Fruit fly (Drosophila melanogaster) whole organism, embryonic: ENCODE data around the gene nuf.

Source experiments
- BEAF-32 ChIP-seq: fragments of 200-800 bp; sonication (Bioruptor generic); optimal IDR thresholded peaks from 3 replicates; lab custom pipeline; 2017; ENCODE audit warnings: missing biosample characterization, missing genetic modification characterization, mild to moderate bottlenecking, moderate library complexity, missing genetic modification reagents
- CG10147 ChIP-seq: fragments of 200-800 bp; sonication (Bioruptor generic); optimal IDR thresholded peaks from 2 replicates; lab custom pipeline; 2019; ENCODE audit warnings: missing biosample characterization, mild to moderate bottlenecking, missing genetic modification characterization, moderate library complexity
- CG10274 ChIP-seq: fragments of 200-800 bp; sonication (Bioruptor generic); optimal IDR thresholded peaks from 3 replicates; lab custom pipeline; 2017; ENCODE audit warnings: missing biosample characterization, mild to moderate bottlenecking, missing genetic modification characterization
- CG11247 ChIP-seq: fragments of 200-800 bp; sonication (Bioruptor generic); IDR thresholded peaks from 2 replicates; pipeline ENCODE4 v1.3.6; 2022; ENCODE audit warnings: missing biosample characterization, missing genetic modification characterization
- CG11696 ChIP-seq: fragments of 200-800 bp; sonication (Bioruptor generic); IDR thresholded peaks from 2 replicates; pipeline ENCODE4 v1.3.6; 2022; ENCODE audit warnings: missing biosample characterization, missing genetic modification characterization
- CG12155 ChIP-seq: fragments of 200-800 bp; sonication (Bioruptor generic); optimal IDR thresholded peaks from 3 replicates; lab custom pipeline; 2016; ENCODE audit warnings: missing biosample characterization, missing genetic modification characterization
- CG14965 ChIP-seq: fragments of 200-800 bp; sonication (Bioruptor generic); optimal IDR thresholded peaks from 2 replicates; lab custom pipeline; 2016; ENCODE audit warnings: missing biosample characterization, missing genetic modification characterization, borderline replicate concordance
- CG15601 ChIP-seq: fragments of 200-800 bp; sonication (Bioruptor generic); optimal IDR thresholded peaks from 3 replicates; lab custom pipeline; 2019; ENCODE audit warnings: missing biosample characterization, mild to moderate bottlenecking, missing genetic modification characterization, moderate library complexity
- CG17328 ChIP-seq: fragments of 200-800 bp; sonication (Bioruptor generic); IDR thresholded peaks from 2 replicates; pipeline ENCODE4 v1.3.6; 2022; ENCODE audit warnings: missing biosample characterization, missing genetic modification characterization
- CG17612 ChIP-seq: fragments of 200-800 bp; sonication (Bioruptor generic); IDR thresholded peaks from 2 replicates; pipeline ENCODE4 v1.3.6; 2022; ENCODE audit warnings: missing biosample characterization, missing genetic modification characterization
- CG17829 ChIP-seq: fragments of 200-800 bp; optimal IDR thresholded peaks from 2 replicates; lab custom pipeline; 2019; ENCODE audit warnings: missing biosample characterization, mild to moderate bottlenecking, missing genetic modification characterization, moderate library complexity
- CG1792 ChIP-seq: fragments of 200-800 bp; sonication (Bioruptor generic); optimal IDR thresholded peaks from 2 replicates; lab custom pipeline; 2016; ENCODE audit warnings: missing biosample characterization, missing genetic modification characterization
- CG2129 ChIP-seq: fragments of 200-800 bp; sonication (Bioruptor generic); IDR thresholded peaks from 2 replicates; pipeline ENCODE4 v1.3.6; 2022; ENCODE audit warnings: missing biosample characterization, missing genetic modification characterization; ENCODE audit not compliant: partially characterized antibody
- CG2199 ChIP-seq: fragments of 200-800 bp; sonication (Bioruptor generic); IDR thresholded peaks from 3 replicates; pipeline ENCODE4 v1.3.6; 2022; ENCODE audit warnings: missing biosample characterization, missing genetic modification characterization
- CG42726 ChIP-seq: fragments of 200-800 bp; sonication (Bioruptor generic); IDR thresholded peaks from 2 replicates; pipeline ENCODE4 v1.3.6; 2022; ENCODE audit warnings: missing biosample characterization, missing genetic modification characterization; ENCODE audit not compliant: partially characterized antibody
- CG4282 ChIP-seq: fragments of 200-800 bp; sonication (Bioruptor generic); optimal IDR thresholded peaks from 2 replicates; lab custom pipeline; 2016; ENCODE audit warnings: missing biosample characterization, missing genetic modification characterization
- CG7963 ChIP-seq: fragments of 200-800 bp; sonication (Bioruptor generic); IDR thresholded peaks from 3 replicates; pipeline ENCODE4 v1.3.6; 2022; ENCODE audit warnings: missing biosample characterization, missing genetic modification characterization; ENCODE audit not compliant: partially characterized antibody
- CG8765 ChIP-seq: fragments of 200-800 bp; sonication (Bioruptor generic); IDR thresholded peaks from 2 replicates; pipeline ENCODE4 v1.3.6; 2022; ENCODE audit warnings: missing biosample characterization, missing genetic modification characterization
- CG9215 ChIP-seq: fragments of 200-800 bp; sonication (Bioruptor generic); IDR thresholded peaks from 2 replicates; pipeline ENCODE4 v1.3.6; 2022; ENCODE audit warnings: missing biosample characterization, missing genetic modification characterization
- CoRest ChIP-seq: fragments of 200-800 bp; sonication (Bioruptor generic); optimal IDR thresholded peaks from 3 replicates; lab custom pipeline; 2018; ENCODE audit warnings: missing biosample characterization, mild to moderate bottlenecking, missing genetic modification characterization, moderate library complexity
- E2f2 ChIP-seq: fragments of 200-800 bp; sonication (Bioruptor generic); IDR thresholded peaks from 2 replicates; pipeline ENCODE4 v1.3.6; 2022; ENCODE audit warnings: missing biosample characterization, missing genetic modification characterization
- Elba2 ChIP-seq: fragments of 200-800 bp; sonication (Bioruptor generic); optimal IDR thresholded peaks from 3 replicates; lab custom pipeline; 2016; ENCODE audit warnings: missing biosample characterization, missing genetic modification characterization
- Hr3 ChIP-seq: fragments of 200-800 bp; sonication (Bioruptor generic); optimal IDR thresholded peaks from 3 replicates; lab custom pipeline; 2016; ENCODE audit warnings: missing biosample characterization, missing genetic modification characterization
- Jarid2 ChIP-seq: fragments of 200-800 bp; sonication (Bioruptor generic); optimal IDR thresholded peaks from 3 replicates; lab custom pipeline; 2017; ENCODE audit warnings: mild to moderate bottlenecking, missing biosample characterization, missing genetic modification reagents, missing genetic modification characterization
- Myb ChIP-seq: fragments of 200-800 bp; sonication (Bioruptor generic); optimal IDR thresholded peaks from 2 replicates; lab custom pipeline; 2016; ENCODE audit warnings: missing biosample characterization, missing genetic modification characterization
- NC2α ChIP-seq: fragments of 200-800 bp; sonication (Bioruptor generic); optimal IDR thresholded peaks from 2 replicates; lab custom pipeline; 2016; ENCODE audit warnings: missing biosample characterization, missing genetic modification characterization
- Six4 ChIP-seq: fragments of 200-800 bp; sonication (Bioruptor generic); optimal IDR thresholded peaks from 2 replicates; lab custom pipeline; 2016; ENCODE audit warnings: missing biosample characterization, missing genetic modification characterization
- abd-A ChIP-seq: fragments of 200-800 bp; sonication (Bioruptor generic); optimal IDR thresholded peaks from 3 replicates; lab custom pipeline; 2019; ENCODE audit warnings: missing biosample characterization, mild to moderate bottlenecking, missing genetic modification characterization, moderate library complexity
- al ChIP-seq: fragments of 200-800 bp; sonication (Bioruptor generic); IDR thresholded peaks from 2 replicates; pipeline ENCODE4 v1.3.6; 2022; ENCODE audit warnings: missing biosample characterization, missing genetic modification characterization
- cas ChIP-seq: fragments of 200-800 bp; sonication (Bioruptor generic); IDR thresholded peaks from 2 replicates; pipeline ENCODE4 v1.3.6; 2022; ENCODE audit warnings: missing biosample characterization, missing genetic modification characterization
- corto ChIP-seq: fragments of 200-800 bp; sonication (Bioruptor generic); optimal IDR thresholded peaks from 2 replicates; lab custom pipeline; 2016; ENCODE audit warnings: missing biosample characterization, mild to moderate bottlenecking, missing genetic modification characterization, moderate library complexity
- crol ChIP-seq: fragments of 200-800 bp; sonication (Bioruptor generic); IDR thresholded peaks from 2 replicates; pipeline ENCODE4 v1.3.6; 2022; ENCODE audit warnings: missing biosample characterization, missing genetic modification characterization
- emc ChIP-seq: fragments of 200-800 bp; sonication (Bioruptor generic); optimal IDR thresholded peaks from 2 replicates; lab custom pipeline; 2016; ENCODE audit warnings: missing biosample characterization, missing genetic modification characterization
- exex ChIP-seq: fragments of 200-800 bp; sonication (Bioruptor generic); optimal IDR thresholded peaks from 4 replicates; lab custom pipeline; 2018; ENCODE audit warnings: missing biosample characterization, mild to moderate bottlenecking, missing genetic modification characterization, moderate library complexity
- fd102C ChIP-seq: fragments of 200-800 bp; sonication (Bioruptor generic); optimal IDR thresholded peaks from 2 replicates; lab custom pipeline; 2018; ENCODE audit warnings: missing biosample characterization, mild to moderate bottlenecking, missing genetic modification characterization, moderate library complexity
- fd64A ChIP-seq: fragments of 200-800 bp; sonication (Bioruptor generic); optimal IDR thresholded peaks from 3 replicates; lab custom pipeline; 2018; ENCODE audit warnings: missing biosample characterization, mild to moderate bottlenecking, missing genetic modification characterization
- fd96Cb ChIP-seq: fragments of 200-800 bp; sonication (Bioruptor generic); optimal IDR thresholded peaks from 2 replicates; lab custom pipeline; 2018; ENCODE audit warnings: missing biosample characterization, mild to moderate bottlenecking, missing genetic modification characterization, moderate library complexity
- gem ChIP-seq: fragments of 200-800 bp; sonication (Bioruptor generic); optimal IDR thresholded peaks from 2 replicates; lab custom pipeline; 2019; ENCODE audit warnings: missing biosample characterization, mild to moderate bottlenecking, missing genetic modification characterization, moderate library complexity
- gro ChIP-seq: fragments of 200-800 bp; sonication (Bioruptor generic); optimal IDR thresholded peaks from 2 replicates; lab custom pipeline; 2016; ENCODE audit warnings: missing biosample characterization, missing genetic modification characterization
- ham ChIP-seq: fragments of 200-800 bp; sonication (Bioruptor generic); IDR thresholded peaks from 2 replicates; pipeline ENCODE4 v1.3.6; 2022; ENCODE audit warnings: missing biosample characterization, missing genetic modification characterization
- hth ChIP-seq: fragments of >200 bp; optimal IDR thresholded peaks from 2 replicates; lab custom pipeline; 2017; ENCODE audit warnings: inconsistent platforms
- klu ChIP-seq: fragments of 200-800 bp; sonication (Bioruptor generic); IDR thresholded peaks from 2 replicates; pipeline ENCODE4 v1.3.6; 2022; ENCODE audit warnings: missing biosample characterization, missing genetic modification characterization
- lmd ChIP-seq: fragments of 200-800 bp; sonication (Bioruptor generic); IDR thresholded peaks from 2 replicates; pipeline ENCODE4 v1.3.6; 2022; ENCODE audit warnings: missing biosample characterization, missing genetic modification characterization
- nmo ChIP-seq: fragments of 200-800 bp; sonication (Bioruptor generic); optimal IDR thresholded peaks from 2 replicates; lab custom pipeline; 2018; ENCODE audit warnings: missing biosample characterization, mild to moderate bottlenecking, missing genetic modification characterization, moderate library complexity
- pan ChIP-seq, 4 experiments: fragments of >200 bp in 3 of 4; fragments of 200-800 bp in 1 of 4; sonication (Bioruptor generic) in 1 of 4; optimal IDR thresholded peaks in 3 of 4; IDR thresholded peaks in 1 of 4; 2 replicates each; pipeline versions ENCODE4 v1.3.6 to Lab custom; 2017 to 2022; ENCODE audit warnings: missing biosample characterization in 2 of 4, missing genetic modification characterization in 2 of 4, mixed read lengths in 1 of 4
- scrt ChIP-seq: fragments of 200-800 bp; sonication (Bioruptor generic); optimal IDR thresholded peaks from 2 replicates; lab custom pipeline; 2018; ENCODE audit warnings: missing biosample characterization, mild to moderate bottlenecking, missing genetic modification characterization, moderate library complexity
- sug ChIP-seq: fragments of 200-800 bp; optimal IDR thresholded peaks from 2 replicates; lab custom pipeline; 2019; ENCODE audit warnings: missing biosample characterization, mild to moderate bottlenecking, missing genetic modification characterization, moderate library complexity
- tup ChIP-seq: fragments of 200-800 bp; sonication (Bioruptor generic); optimal IDR thresholded peaks from 2 replicates; lab custom pipeline; 2016; ENCODE audit warnings: missing biosample characterization, mild to moderate bottlenecking, missing genetic modification characterization, moderate library complexity
- unpg ChIP-seq: fragments of 200-800 bp; sonication (Bioruptor generic); optimal IDR thresholded peaks from 3 replicates; lab custom pipeline; 2018; ENCODE audit warnings: missing biosample characterization, mild to moderate bottlenecking, missing genetic modification characterization, moderate library complexity
- usp ChIP-seq: fragments of >200 bp; optimal IDR thresholded peaks from 2 replicates; lab custom pipeline; 2017; ENCODE audit warnings: missing biosample characterization, missing genetic modification characterization

nuf gene

dm6 chr3L:14172174-14172940 is 18.3 kb upstream of the nuf start (continued):
- TF ChIP-seq hth (no peak), CG1792 (GFP tag; lab: Kevin White, UChicago) (no peak), fd64A (GFP tag; lab: Kevin White, UChicago) (no peak), fd102C (no peak), klu (GFP tag; lab: Robert Waterston, UW) (no peak), CG42726 (GFP tag; lab: Robert Waterston, UW) (no peak), cas (GFP tag; lab: Robert Waterston, UW) (no peak), corto (GFP tag; lab: Kevin White, UChicago) (no peak), Hr3 (GFP tag; lab: Kevin White, UChicago) (no peak), CG10274 (GFP tag; lab: Kevin White, UChicago) (no peak), Jarid2 (GFP tag; lab: Kevin White, UChicago) (no peak), tup (GFP tag; lab: Kevin White, UChicago) (no peak), CG17829 (tag; lab: Kevin White, UChicago) (peak; percentile 44), Elba2 (no peak), Myb (no peak), CG17612 (GFP tag; lab: Robert Waterston, UW) (no peak), CG4282 (GFP tag; lab: Kevin White, UChicago) (no peak), sug (tag; lab: Kevin White, UChicago) (no peak), gem (peak; percentile 70), ham (GFP tag; lab: Robert Waterston, UW) (no peak), CG2199 (GFP tag; lab: Robert Waterston, UW) (no peak), crol (GFP tag; lab: Robert Waterston, UW) (no peak), scrt (GFP tag; lab: Kevin White, UChicago) (no peak), usp (GFP tag; lab: Kevin White, UChicago) (no peak), exex (tag; lab: Kevin White, UChicago) (no peak), pan (optimal IDR thresholded peaks at IDR 0.05; lab: Kevin White, UChicago) (no peak), pan (GFP tag; optimal IDR thresholded peaks at IDR 0.05 in 1 of 2, IDR thresholded peaks at IDR 0.05 in 1 of 2) (no peak), CG12155 (GFP tag; lab: Kevin White, UChicago) (no peak), fd96Cb (peak; percentile 47), E2f2 (GFP tag; lab: Robert Waterston, UW) (no peak), emc (GFP tag; lab: Kevin White, UChicago) (no peak), CG11247 (GFP tag; lab: Robert Waterston, UW) (no peak), unpg (GFP tag; lab: Kevin White, UChicago) (peak; percentile 51), gro (no peak), nmo (peak; percentile 64), CoRest (tag; lab: Kevin White, UChicago) (peak; percentile 69), abd-A (no peak), Six4 (peak; percentile 42), CG17328 (no peak), al (no peak), CG7963 (GFP tag; lab: Robert Waterston, UW) (no peak), CG9215 (GFP tag; lab: Robert Waterston, UW) (no peak), CG8765 (GFP tag; lab: Robert Waterston, UW) (no peak), CG15601 (tag; lab: Kevin White, UChicago) (peak; percentile 57), NC2α (no peak), CG10147 (GFP tag; lab: Kevin White, UChicago) (peak; percentile 44), CG11696 (GFP tag; lab: Robert Waterston, UW) (no peak), CG2129 (GFP tag; lab: Robert Waterston, UW) (no peak), BEAF-32 (GFP tag; lab: Kevin White, UChicago) (no peak), lmd (GFP tag; lab: Robert Waterston, UW) (no peak; the same call in 1 of the 2 replicates), CG14965 (no peak)
